Worm (Caenorhabditis elegans): Measurements from ENCODE around the gene R02F2.7.
A peak's percentile ranks its signal among the peaks of the same experiment; 100 is the strongest.

DNA sequence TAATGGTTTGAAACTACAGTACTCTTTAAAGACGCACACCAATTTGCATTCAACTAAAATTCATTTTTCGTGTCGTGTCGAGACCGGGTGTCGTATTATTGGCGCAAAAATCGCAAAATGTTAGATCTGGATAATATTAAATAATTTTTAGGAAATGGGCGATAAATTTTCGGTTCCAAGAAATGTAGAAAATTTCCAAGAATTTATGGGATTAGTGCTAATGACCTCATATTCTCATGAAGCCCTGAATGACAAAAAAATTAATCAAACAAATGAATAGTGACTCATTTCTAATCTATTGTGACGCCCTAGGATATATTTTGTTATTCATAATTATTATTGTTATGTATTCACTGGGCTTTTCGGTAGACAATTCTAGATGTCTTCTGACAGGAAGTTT, 17.2 kb upstream of the R02F2.7 start:
- TF ChIP-seq nhr-21 (tag; optimal IDR thresholded peaks at IDR 0.05) (peak; percentile 47), nhr-12 (tag; optimal IDR thresholded peaks at IDR 0.05) (no peak)

Data from whole organism, L2 larva.